Fruit fly (Drosophila melanogaster) whole organism: ENCODE data around the gene Dup99B.

Experiments
- CG8478 ChIP-seq: fragments of >200 bp; optimal IDR thresholded peaks from 2 replicates; lab custom pipeline; 2018; ENCODE audit warnings: inconsistent platforms
- Dll ChIP-seq: fragments of >200 bp; optimal IDR thresholded peaks from 2 replicates; lab custom pipeline; 2017
- EcR ChIP-seq, 2 experiments: fragments of >200 bp; optimal IDR thresholded peaks; 2 replicates each; lab custom pipeline; 2017; ENCODE audit warnings: missing biosample characterization in 2 of 2, missing genetic modification characterization in 2 of 2, missing genetic modification reagents in 2 of 2
- pan ChIP-seq: fragments of >200 bp; optimal IDR thresholded peaks from 2 replicates; lab custom pipeline; 2017
- psq ChIP-seq: fragments of >200 bp; optimal IDR thresholded peaks from 2 replicates; lab custom pipeline; 2017
- usp ChIP-seq: fragments of >200 bp; optimal IDR thresholded peaks from 2 replicates; lab custom pipeline; 2017; ENCODE audit warnings: missing biosample characterization, missing genetic modification characterization, mixed read lengths

Gene Dup99B

DNA sequence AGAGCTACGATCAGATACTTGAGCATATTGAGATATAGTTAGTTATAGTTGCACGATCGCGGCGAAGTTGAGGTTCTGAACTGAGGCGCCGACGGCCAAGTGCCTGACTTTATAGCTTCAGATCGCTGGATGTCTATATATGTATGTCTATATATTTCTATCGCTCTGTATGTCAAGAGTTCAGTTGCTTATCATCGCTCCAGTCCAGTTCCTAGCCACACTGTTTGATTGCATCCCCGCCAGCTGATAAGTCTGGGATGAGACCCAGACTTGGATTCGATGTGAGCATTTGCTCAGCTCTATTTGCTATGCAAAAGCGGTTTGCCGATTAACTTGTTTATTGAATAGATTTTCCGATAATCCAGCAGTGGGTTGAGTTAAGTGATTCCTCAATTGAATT lies 28.5 kb downstream of the Dup99B start:
- TF ChIP-seq usp (GFP tag; lab: Kevin White, UChicago) (no peak), EcR (GFP tag; optimal IDR thresholded peaks at IDR 0.05; lab: Kevin White, UChicago) (no peak), pan (no peak), CG8478 (no peak), Dll (lab: Kevin White, UChicago) (no peak), psq (lab: Kevin White, UChicago) (no peak)

DNA sequence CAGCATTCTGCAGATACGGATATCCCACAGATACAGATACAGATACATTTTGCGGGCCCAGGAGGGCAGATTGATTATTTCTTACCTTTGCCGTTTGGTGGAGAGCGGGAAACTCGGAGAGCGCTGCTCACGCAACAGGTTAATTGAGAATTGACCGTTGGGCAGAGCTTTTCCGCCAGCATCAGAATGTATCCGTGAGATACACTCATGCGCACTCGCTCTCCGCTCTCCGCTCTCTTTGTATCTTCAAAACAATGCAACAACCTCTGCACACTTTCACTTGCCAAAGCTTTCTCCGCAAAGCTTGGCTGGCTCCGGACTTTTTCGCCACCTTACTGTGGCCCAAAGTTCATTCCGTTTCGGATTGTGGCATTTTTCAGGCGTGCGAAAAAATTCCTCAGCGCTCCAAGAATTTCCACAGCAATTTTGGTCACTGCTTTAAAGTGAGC lies 33.0 kb downstream of the Dup99B start, which contains the start of the genes CG7582 and Gycalpha99B:
Gene CG7582 (minus strand): TSS at position 127 of the 449 bp plus-strand sequence.
Gene Gycalpha99B (plus strand): TSS at position 352 of the 449 bp plus-strand sequence.
- TF ChIP-seq Dll (lab: Kevin White, UChicago) (peak; percentile 86), EcR (GFP tag; optimal IDR thresholded peaks at IDR 0.05; lab: Kevin White, UChicago) (no peak)

DNA sequence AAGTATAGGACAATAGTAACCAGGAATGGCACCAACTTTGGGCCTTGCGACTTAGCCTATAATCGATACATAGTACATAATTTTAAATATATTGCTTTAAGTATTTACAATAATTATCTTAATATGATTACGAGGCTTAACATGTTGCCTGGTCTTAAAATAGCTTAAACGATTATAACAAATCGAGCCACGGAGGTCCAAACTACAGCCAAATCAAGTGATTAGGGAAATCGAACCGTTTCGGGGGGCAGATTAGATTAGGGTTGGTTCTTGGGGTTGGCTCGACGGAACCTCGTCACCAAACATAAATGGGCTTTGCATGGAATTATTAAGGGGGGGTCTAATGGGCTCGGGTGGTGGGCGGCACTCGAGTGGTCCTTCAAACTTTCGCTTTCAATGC lies 33.9 kb downstream of the Dup99B start:
- TF ChIP-seq Dll (lab: Kevin White, UChicago) (no peak), psq (lab: Kevin White, UChicago) (no peak), pan (no peak), EcR (GFP tag; optimal IDR thresholded peaks at IDR 0.05; lab: Kevin White, UChicago) (no peak), CG8478 (no peak), usp (GFP tag; lab: Kevin White, UChicago) (no peak)

DNA sequence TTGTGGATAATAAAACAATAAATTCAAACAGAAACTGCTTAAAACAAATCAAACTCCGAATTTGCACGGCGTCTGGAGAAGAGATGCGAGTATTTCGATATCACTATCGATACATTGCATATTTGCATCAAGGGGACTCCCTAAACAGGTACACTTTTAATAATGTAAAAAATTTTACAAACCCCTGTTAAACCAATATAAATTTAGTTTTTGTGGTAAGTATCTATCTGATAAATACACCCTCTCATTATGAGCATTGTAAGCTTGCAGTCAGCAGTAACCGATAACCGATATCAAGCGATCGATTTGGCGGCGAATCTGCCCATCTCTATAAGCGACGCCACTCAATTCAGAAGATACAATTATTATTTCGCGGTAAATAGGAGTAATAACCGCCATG lies 39.8 kb downstream of the Dup99B start, which contains the start of the genes Bub3 and Cap-D2:
Gene Bub3 (minus strand): TSS at position 89 of the 400 bp plus-strand sequence.
Gene Cap-D2 (plus strand): TSS at position 319 of the 400 bp plus-strand sequence.
- TF ChIP-seq pan (no peak), Dll (lab: Kevin White, UChicago) (no peak), EcR (GFP tag; optimal IDR thresholded peaks at IDR 0.05; lab: Kevin White, UChicago) (no peak), CG8478 (no peak), psq (lab: Kevin White, UChicago) (no peak), usp (GFP tag; lab: Kevin White, UChicago) (no peak)

DNA sequence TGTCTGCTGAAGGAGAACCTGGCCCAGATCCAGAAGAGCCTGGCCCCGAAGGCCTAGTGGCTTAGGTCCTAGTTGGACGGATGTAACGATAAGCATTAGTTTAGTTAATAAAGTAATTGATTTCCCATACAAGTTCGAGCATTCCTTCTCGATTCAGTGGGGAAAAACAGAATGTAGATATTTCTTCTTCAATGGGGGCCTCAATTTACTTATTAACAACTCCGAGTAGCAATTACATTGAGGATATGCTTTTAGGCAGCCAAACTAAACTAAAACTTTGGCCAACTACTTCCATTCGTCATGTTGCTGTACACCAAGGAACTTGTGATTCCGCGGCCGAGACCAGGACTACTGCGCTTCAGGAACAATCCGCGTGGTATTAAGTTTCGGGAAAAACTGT lies 43.0 kb downstream of the Dup99B start, which contains the start of gene ppk19:
Gene ppk19 (plus strand): TSS at position 301 of the 400 bp plus-strand sequence.
- TF ChIP-seq psq (lab: Kevin White, UChicago): no peak
- no peak for TF ChIP-seq pan
- no peak for TF ChIP-seq CG8478
- no peak for TF ChIP-seq usp (GFP tag; lab: Kevin White, UChicago)
- no peak for TF ChIP-seq EcR (GFP tag; optimal IDR thresholded peaks at IDR 0.05; lab: Kevin White, UChicago)
- TF ChIP-seq Dll (lab: Kevin White, UChicago): no peak

DNA sequence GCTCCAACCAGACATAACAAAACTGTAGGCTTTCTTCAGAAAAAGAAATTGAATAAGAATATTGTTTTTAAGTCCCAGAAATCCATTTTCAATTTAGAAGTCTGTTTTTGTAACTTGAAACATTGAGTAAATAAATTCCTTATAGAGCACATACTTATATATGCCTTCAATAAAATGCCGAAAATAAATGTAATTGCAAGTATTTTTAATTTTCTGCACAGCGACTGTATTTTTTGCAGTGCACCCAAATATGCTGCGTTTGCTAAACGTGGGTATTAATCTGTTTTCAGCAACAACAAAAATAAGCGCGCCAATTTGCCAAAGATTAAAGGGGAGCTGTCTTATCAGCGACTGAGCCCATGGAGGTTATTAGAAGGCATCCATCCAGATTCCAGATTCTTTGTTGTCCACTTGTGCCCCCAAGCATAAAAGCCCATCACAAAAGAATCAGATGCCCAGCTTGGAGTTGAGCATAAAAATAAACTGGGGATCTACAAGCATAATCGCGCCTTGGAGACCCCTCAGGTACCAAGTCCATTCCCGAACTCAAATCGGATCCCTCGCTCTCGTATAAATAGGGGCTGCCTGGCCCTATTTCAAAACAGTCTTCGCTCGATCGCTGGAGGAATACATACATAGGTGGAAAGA lies 44.0 kb downstream of the Dup99B start, which contains the start of gene Obp99a:
Gene Obp99a (plus strand): TSS at position 598 of the 648 bp plus-strand sequence.
- TF ChIP-seq pan: no peak
- TF ChIP-seq psq (lab: Kevin White, UChicago): no peak
- no peak for TF ChIP-seq usp (GFP tag; lab: Kevin White, UChicago)
- TF ChIP-seq EcR (GFP tag; optimal IDR thresholded peaks at IDR 0.05; lab: Kevin White, UChicago): no peak
- no peak for TF ChIP-seq Dll (lab: Kevin White, UChicago)
- no peak for TF ChIP-seq CG8478

DNA sequence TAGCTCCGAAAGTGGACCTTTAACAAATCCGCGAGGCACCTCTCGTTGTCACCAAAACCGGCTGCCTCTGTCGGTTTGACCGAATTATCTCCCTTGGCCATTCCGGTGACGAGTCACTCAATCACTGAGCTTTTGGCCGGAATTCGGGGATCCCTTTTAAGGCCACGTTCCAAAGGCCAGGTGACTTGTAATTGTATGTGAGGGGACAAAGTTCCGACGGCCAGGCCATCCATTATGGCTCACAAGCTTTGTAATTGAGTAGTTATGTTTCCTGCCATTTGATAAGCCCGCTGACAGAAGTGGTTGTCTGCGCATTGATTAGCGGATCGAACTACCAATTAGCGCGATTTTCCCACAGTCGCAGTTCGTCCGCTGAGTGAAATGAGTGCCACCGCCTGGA lies 46.4 kb downstream of the Dup99B start, which contains the start of the genes ppk20 and ppk30:
Gene ppk20 (minus strand): TSS at position 101 of the 400 bp plus-strand sequence.
Gene ppk30 (plus strand): TSS at position 373 of the 400 bp plus-strand sequence.
- no peak for TF ChIP-seq EcR (GFP tag; optimal IDR thresholded peaks at IDR 0.05; lab: Kevin White, UChicago)
- TF ChIP-seq CG8478: no peak
- no peak for TF ChIP-seq Dll (lab: Kevin White, UChicago)
- no peak for TF ChIP-seq pan
- no peak for TF ChIP-seq usp (GFP tag; lab: Kevin White, UChicago)
- TF ChIP-seq psq (lab: Kevin White, UChicago): no peak
